Worm (Caenorhabditis elegans): ENCODE data around the gene R07D5.2.

ce11 chrX:15158699-15159312, 42.4 kb upstream of the R07D5.2 start, which contains the start of gene C11G10.1:
- TF ChIP-seq flt-1 (GFP tag; IDR thresholded peaks at IDR 0.05) (no peak), med-1 (GFP tag; optimal IDR thresholded peaks at IDR 0.05; ENCODE audit: insufficient read depth) (no peak), ref-1 (GFP tag; conservative IDR thresholded peaks at IDR 0.05) (no peak)
